Worm (Caenorhabditis elegans) whole organism, mixed stage, embryonic: Measurements from ENCODE around the gene K01D12.7.

ENCODE experiments used
- bed-3 ChIP-seq: fragments of 200-800 bp; sonication (Bioruptor generic); optimal IDR thresholded peaks from 3 replicates; lab custom pipeline; 2018; ENCODE audit warnings: mild to moderate bottlenecking, missing genetic modification characterization, moderate library complexity, missing compliant biosample characterization
- blmp-1 ChIP-seq: fragments of 150-350 bp; optimal IDR thresholded peaks from 2 replicates; lab custom pipeline; 2014; ENCODE audit warnings: missing biosample characterization, missing genetic modification characterization
- ceh-39 ChIP-seq: fragments of 150-350 bp; optimal IDR thresholded peaks from 2 replicates; lab custom pipeline; 2014; ENCODE audit warnings: missing biosample characterization, missing genetic modification characterization
- ceh-83 ChIP-seq: fragments of 200-800 bp; sonication (Bioruptor generic); optimal IDR thresholded peaks from 2 replicates; lab custom pipeline; 2018; ENCODE audit warnings: mild to moderate bottlenecking, missing genetic modification characterization, missing compliant biosample characterization
- ces-1 ChIP-seq: fragments of 150-350 bp; optimal IDR thresholded peaks from 2 replicates; lab custom pipeline; 2014; ENCODE audit warnings: missing biosample characterization, missing genetic modification reagents, missing genetic modification characterization
- cnd-1 ChIP-seq: fragments of 200-800 bp; sonication (Bioruptor generic); optimal IDR thresholded peaks from 2 replicates; lab custom pipeline; 2018; ENCODE audit warnings: mild to moderate bottlenecking, missing genetic modification characterization, missing compliant biosample characterization
- drap-1 ChIP-seq: fragments of 200-800 bp; sonication (Bioruptor generic); optimal IDR thresholded peaks from 3 replicates; lab custom pipeline; 2018; ENCODE audit warnings: mild to moderate bottlenecking, missing genetic modification characterization, missing compliant biosample characterization
- elt-1 ChIP-seq: sonication (generic microtip); optimal IDR thresholded peaks from 2 replicates; lab custom pipeline; 2017; ENCODE audit warnings: missing genetic modification characterization, mild to moderate bottlenecking, missing compliant biosample characterization, antibody characterized with exemption, moderate library complexity, borderline replicate concordance; ENCODE audit not compliant: insufficient read depth
- elt-3 ChIP-seq: fragments of 150-350 bp; optimal IDR thresholded peaks from 2 replicates; lab custom pipeline; 2014; ENCODE audit warnings: missing biosample characterization, missing genetic modification characterization
- flh-1 ChIP-seq: fragments of 200-800 bp; sonication (Bioruptor generic); optimal IDR thresholded peaks from 2 replicates; lab custom pipeline; 2018; ENCODE audit warnings: mild to moderate bottlenecking, missing genetic modification characterization, moderate library complexity, missing compliant biosample characterization
- ham-2 ChIP-seq: fragments of 200-800 bp; sonication (Bioruptor generic); optimal IDR thresholded peaks from 2 replicates; lab custom pipeline; 2018; ENCODE audit warnings: mild to moderate bottlenecking, missing genetic modification characterization, missing compliant biosample characterization
- hlh-1 ChIP-seq: fragments of 150-350 bp; optimal IDR thresholded peaks from 2 replicates; lab custom pipeline; 2014; ENCODE audit warnings: missing biosample characterization, missing genetic modification reagents, missing genetic modification characterization
- lin-13 ChIP-seq: fragments of 150-350 bp; optimal IDR thresholded peaks from 2 replicates; lab custom pipeline; 2014; ENCODE audit warnings: missing biosample characterization, missing genetic modification characterization
- lin-32 ChIP-seq: fragments of 200-800 bp; sonication (Bioruptor generic); optimal IDR thresholded peaks from 2 replicates; lab custom pipeline; 2018; ENCODE audit warnings: mild to moderate bottlenecking, missing genetic modification characterization, missing compliant biosample characterization
- lsy-2 ChIP-seq: fragments of 150-350 bp; optimal IDR thresholded peaks from 2 replicates; lab custom pipeline; 2014; ENCODE audit warnings: missing biosample characterization, missing genetic modification characterization
- mep-1 ChIP-seq: fragments of 150-350 bp; optimal IDR thresholded peaks from 2 replicates; lab custom pipeline; 2017; ENCODE audit warnings: missing biosample characterization, missing genetic modification reagents, missing genetic modification characterization, inconsistent platforms
- nhr-12 ChIP-seq: fragments of 150-350 bp; optimal IDR thresholded peaks from 2 replicates; lab custom pipeline; 2014; ENCODE audit warnings: missing biosample characterization, missing genetic modification characterization
- nhr-2 ChIP-seq: fragments of 150-350 bp; optimal IDR thresholded peaks from 2 replicates; lab custom pipeline; 2014; ENCODE audit warnings: missing biosample characterization, missing genetic modification characterization
- nhr-28 ChIP-seq: fragments of 150-350 bp; optimal IDR thresholded peaks from 2 replicates; lab custom pipeline; 2014; ENCODE audit warnings: missing biosample characterization, missing genetic modification characterization
- nhr-76 ChIP-seq: sonication (generic microtip); optimal IDR thresholded peaks from 2 replicates; lab custom pipeline; 2017; ENCODE audit warnings: missing biosample characterization, missing genetic modification characterization
- pha-4 ChIP-seq: fragments of 150-350 bp; optimal IDR thresholded peaks from 2 replicates; lab custom pipeline; 2018; ENCODE audit warnings: missing biosample characterization, missing genetic modification reagents, missing genetic modification characterization
- sem-2 ChIP-seq: fragments of 200-800 bp; sonication (Bioruptor generic); optimal IDR thresholded peaks from 2 replicates; lab custom pipeline; 2018; ENCODE audit warnings: mild to moderate bottlenecking, missing genetic modification characterization, missing compliant biosample characterization
- snpc-4 ChIP-seq: fragments of 150-350 bp; optimal IDR thresholded peaks from 2 replicates; lab custom pipeline; 2014; ENCODE audit warnings: missing biosample characterization, missing genetic modification characterization
- unc-39 ChIP-seq: fragments of 150-350 bp; optimal IDR thresholded peaks from 2 replicates; lab custom pipeline; 2014; ENCODE audit warnings: missing biosample characterization, missing genetic modification characterization
- unc-62 ChIP-seq: fragments of 150-350 bp; optimal IDR thresholded peaks from 2 replicates; lab custom pipeline; 2014; ENCODE audit warnings: missing biosample characterization, missing genetic modification reagents, missing genetic modification characterization
- zip-8 ChIP-seq: fragments of 150-350 bp; optimal IDR thresholded peaks from 2 replicates; lab custom pipeline; 2014; ENCODE audit warnings: missing biosample characterization, missing genetic modification characterization
- ztf-11 ChIP-seq: fragments of 150-350 bp; optimal IDR thresholded peaks from 2 replicates; lab custom pipeline; 2014; ENCODE audit warnings: missing biosample characterization, missing genetic modification characterization

K01D12.7 gene

DNA sequence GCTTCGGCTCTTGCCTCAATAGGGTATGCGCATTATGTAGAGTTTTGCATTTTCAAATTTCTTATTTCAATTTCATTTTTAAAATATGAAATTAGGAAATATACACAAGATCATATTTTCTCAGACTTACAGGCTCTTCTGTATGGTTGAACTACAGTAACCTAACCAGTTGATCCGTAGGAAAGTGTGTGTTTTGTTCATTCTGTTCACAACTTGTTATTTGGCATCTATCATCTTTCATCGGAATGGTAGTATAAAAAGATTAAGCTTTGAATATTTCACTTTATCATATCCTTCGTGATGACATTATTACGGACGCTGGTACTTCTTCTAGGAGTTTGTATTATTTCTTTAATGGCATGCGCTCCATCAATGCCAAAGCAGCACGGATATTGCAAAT is 4.6 kb upstream of the K01D12.7 start, which contains the start of gene K01D12.10:
Gene K01D12.10, plus strand, starts transcription at position 301 of the 400 bp plus-strand sequence.
- TF ChIP-seq blmp-1 (tag; lab: Kevin White, UChicago) = no peak

ce11 chrV:12404544-12404943 is 3.3 kb upstream of the K01D12.7 start, which contains the start of gene K01D12.9:
TSS of gene K01D12.9 (minus strand) at chrV:12404644.
- TF ChIP-seq sem-2 (GFP tag; lab: Kevin White, UChicago) (no peak), ceh-39 (tag; lab: Kevin White, UChicago) (no peak), drap-1 (GFP tag; lab: Kevin White, UChicago) (no peak), snpc-4 (tag; lab: Kevin White, UChicago) (no peak), nhr-76 (no peak), unc-39 (tag; lab: Kevin White, UChicago) (no peak), elt-3 (tag; lab: Kevin White, UChicago) (no peak), pha-4 (tag; lab: Kevin White, UChicago) (no peak), lin-13 (tag; lab: Kevin White, UChicago) (no peak), blmp-1 (tag; lab: Kevin White, UChicago) (no peak), ceh-83 (GFP tag; lab: Kevin White, UChicago) (no peak), ham-2 (GFP tag; lab: Kevin White, UChicago) (no peak), unc-62 (no peak), bed-3 (GFP tag; lab: Kevin White, UChicago) (no peak)
- TF ChIP-seq, all 35 proteins: peak for 0

DNA sequence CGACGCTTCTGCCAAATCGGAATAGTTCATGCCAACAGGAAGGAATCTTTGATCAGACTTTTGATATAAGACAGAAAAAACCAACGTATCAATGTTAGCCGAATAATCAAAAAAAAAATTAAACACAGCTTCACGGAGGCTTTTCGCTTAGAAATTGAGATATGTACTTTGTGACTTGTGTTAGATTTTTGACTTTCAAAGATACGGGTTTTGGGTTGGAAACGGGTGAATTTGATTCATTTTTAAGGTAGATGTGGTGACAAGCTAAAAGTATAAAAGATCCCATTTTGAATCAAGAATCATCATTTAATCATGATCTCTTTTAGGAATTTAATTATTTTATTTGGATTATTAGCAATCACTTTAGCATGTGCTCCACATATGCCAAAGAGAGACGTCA is 1.1 kb upstream of the K01D12.7 start, which contains the start of gene K01D12.8:
Gene K01D12.8, plus strand, starts transcription at position 301 of the 400 bp plus-strand sequence.
- TF ChIP-seq cnd-1 (no peak), nhr-12 (tag; lab: Kevin White, UChicago) (no peak), nhr-2 (tag; lab: Kevin White, UChicago) (no peak), mep-1 (tag; lab: Kevin White, UChicago) (no peak), ceh-39 (tag; lab: Kevin White, UChicago) (no peak), pha-4 (tag; lab: Kevin White, UChicago) (no peak), ham-2 (GFP tag; lab: Kevin White, UChicago) (no peak), ceh-83 (GFP tag; lab: Kevin White, UChicago) (no peak), lin-13 (tag; lab: Kevin White, UChicago) (no peak), flh-1 (GFP tag; lab: Kevin White, UChicago) (no peak), snpc-4 (tag; lab: Kevin White, UChicago) (no peak), lsy-2 (tag; lab: Kevin White, UChicago) (no peak), ces-1 (GFP tag; lab: Kevin White, UChicago) (no peak), blmp-1 (tag; lab: Kevin White, UChicago) (no peak), bed-3 (GFP tag; lab: Kevin White, UChicago) (no peak)

ce11 chrV:12400677-12401236 is 526 bp downstream of the K01D12.7 start, which contains the start of the genes K01D12.20 and miga-1:
TSS of gene K01D12.20 (minus strand) at chrV:12400814.
TSS of gene miga-1 (minus strand) at chrV:12400859.
- TF ChIP-seq cnd-1 = no peak
- no peak for TF ChIP-seq lin-13 (tag; lab: Kevin White, UChicago)
- no peak for TF ChIP-seq lin-32 (GFP tag; lab: Kevin White, UChicago)
- peak; percentile 71 for TF ChIP-seq zip-8 (tag; lab: Kevin White, UChicago)
- TF ChIP-seq, all 35 proteins: peak for 1

DNA sequence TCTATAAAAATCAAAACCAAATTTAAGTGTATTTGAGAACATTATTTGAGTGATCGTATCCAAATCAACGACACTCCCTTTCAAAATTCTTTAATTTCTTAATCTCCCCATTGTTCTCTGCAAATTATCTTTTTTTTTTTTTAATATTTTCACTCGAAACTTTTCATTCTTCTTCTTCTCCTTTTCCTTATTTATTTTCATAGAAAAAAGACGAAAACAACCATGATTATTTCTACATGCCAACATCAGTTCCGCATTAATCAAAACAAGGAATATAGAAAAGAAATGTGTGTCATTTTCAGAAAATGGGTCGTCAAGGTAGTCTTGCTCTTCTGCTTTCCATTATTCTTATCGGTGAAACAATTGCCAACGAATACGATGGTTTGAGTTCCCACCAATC is 3.7 kb downstream of the K01D12.7 start, which contains the start of gene K01D12.5:
Gene K01D12.5, plus strand, starts transcription at position 301 of the 400 bp plus-strand sequence.
- TF ChIP-seq nhr-28 = no peak
- TF ChIP-seq lin-13 (tag; lab: Kevin White, UChicago) = no peak
- no peak for TF ChIP-seq elt-3 (tag; lab: Kevin White, UChicago)
- TF ChIP-seq hlh-1 = no peak
- no peak for TF ChIP-seq snpc-4 (tag; lab: Kevin White, UChicago)
- TF ChIP-seq bed-3 (GFP tag; lab: Kevin White, UChicago) = no peak
- TF ChIP-seq elt-1 (tag; lab: Kevin White, UChicago) = no peak
- TF ChIP-seq zip-8 (tag; lab: Kevin White, UChicago) = no peak

DNA sequence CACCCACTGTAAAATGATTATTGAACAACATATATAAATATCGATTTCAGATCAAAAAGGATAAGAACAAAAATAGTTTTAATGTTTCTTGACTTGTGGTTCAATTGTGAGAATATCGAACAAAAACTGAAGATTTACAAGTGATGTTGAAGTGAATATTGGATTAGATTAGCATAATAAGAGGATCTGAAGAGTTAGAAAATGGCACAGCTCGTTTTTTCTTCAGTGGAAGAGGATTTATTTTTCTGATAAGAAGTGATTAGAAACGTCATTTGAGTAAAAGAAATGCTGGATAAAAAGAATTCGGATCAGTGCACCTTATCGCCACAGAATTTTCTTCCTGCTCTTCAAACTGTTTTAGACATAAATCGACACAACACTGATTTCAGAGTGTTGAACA is 5.6 kb downstream of the K01D12.7 start, which contains the start of gene twk-14:
Gene twk-14, minus strand, starts transcription at position 8 of the 400 bp plus-strand sequence.
- TF ChIP-seq ztf-11 (tag; lab: Kevin White, UChicago) (no peak), ceh-83 (GFP tag; lab: Kevin White, UChicago) (no peak), sem-2 (GFP tag; lab: Kevin White, UChicago) (no peak), nhr-76 (no peak), snpc-4 (tag; lab: Kevin White, UChicago) (no peak)
